Worm (Caenorhabditis elegans) whole organism, mixed stage, embryonic: ENCODE data around the gene Y49F6C.2.

Experiments
- M03D4.4 ChIP-seq: sonication (generic microtip); optimal IDR thresholded peaks from 2 replicates; lab custom pipeline; 2017; ENCODE audit warnings: mild to moderate bottlenecking, missing genetic modification characterization, missing compliant biosample characterization
- ceh-39 ChIP-seq: fragments of 150-350 bp; optimal IDR thresholded peaks from 2 replicates; lab custom pipeline; 2014; ENCODE audit warnings: missing biosample characterization, missing genetic modification characterization
- ceh-43 ChIP-seq: fragments of 200-800 bp; sonication (Bioruptor generic); optimal IDR thresholded peaks from 2 replicates; lab custom pipeline; 2018; ENCODE audit warnings: mild to moderate bottlenecking, missing genetic modification characterization, moderate library complexity, missing compliant biosample characterization
- ceh-83 ChIP-seq: fragments of 200-800 bp; sonication (Bioruptor generic); optimal IDR thresholded peaks from 2 replicates; lab custom pipeline; 2018; ENCODE audit warnings: mild to moderate bottlenecking, missing genetic modification characterization, missing compliant biosample characterization
- cnd-1 ChIP-seq: fragments of 200-800 bp; sonication (Bioruptor generic); optimal IDR thresholded peaks from 2 replicates; lab custom pipeline; 2018; ENCODE audit warnings: mild to moderate bottlenecking, missing genetic modification characterization, missing compliant biosample characterization
- drap-1 ChIP-seq: fragments of 200-800 bp; sonication (Bioruptor generic); optimal IDR thresholded peaks from 3 replicates; lab custom pipeline; 2018; ENCODE audit warnings: mild to moderate bottlenecking, missing genetic modification characterization, missing compliant biosample characterization
- elt-1 ChIP-seq: sonication (generic microtip); optimal IDR thresholded peaks from 2 replicates; lab custom pipeline; 2017; ENCODE audit warnings: missing genetic modification characterization, mild to moderate bottlenecking, missing compliant biosample characterization, antibody characterized with exemption, moderate library complexity, borderline replicate concordance; ENCODE audit not compliant: insufficient read depth
- elt-3 ChIP-seq: fragments of 150-350 bp; optimal IDR thresholded peaks from 2 replicates; lab custom pipeline; 2014; ENCODE audit warnings: missing biosample characterization, missing genetic modification characterization
- flh-1 ChIP-seq: fragments of 200-800 bp; sonication (Bioruptor generic); optimal IDR thresholded peaks from 2 replicates; lab custom pipeline; 2018; ENCODE audit warnings: mild to moderate bottlenecking, missing genetic modification characterization, moderate library complexity, missing compliant biosample characterization
- ham-2 ChIP-seq: fragments of 200-800 bp; sonication (Bioruptor generic); optimal IDR thresholded peaks from 2 replicates; lab custom pipeline; 2018; ENCODE audit warnings: mild to moderate bottlenecking, missing genetic modification characterization, missing compliant biosample characterization
- hlh-1 ChIP-seq: fragments of 150-350 bp; optimal IDR thresholded peaks from 2 replicates; lab custom pipeline; 2014; ENCODE audit warnings: missing biosample characterization, missing genetic modification reagents, missing genetic modification characterization
- lin-13 ChIP-seq: fragments of 150-350 bp; optimal IDR thresholded peaks from 2 replicates; lab custom pipeline; 2014; ENCODE audit warnings: missing biosample characterization, missing genetic modification characterization
- lin-32 ChIP-seq: fragments of 200-800 bp; sonication (Bioruptor generic); optimal IDR thresholded peaks from 2 replicates; lab custom pipeline; 2018; ENCODE audit warnings: mild to moderate bottlenecking, missing genetic modification characterization, missing compliant biosample characterization
- lsy-2 ChIP-seq: fragments of 150-350 bp; optimal IDR thresholded peaks from 2 replicates; lab custom pipeline; 2014; ENCODE audit warnings: missing biosample characterization, missing genetic modification characterization
- mab-5 ChIP-seq: fragments of 150-350 bp; optimal IDR thresholded peaks from 2 replicates; lab custom pipeline; 2014; ENCODE audit warnings: missing biosample characterization, missing genetic modification characterization
- mls-2 ChIP-seq: sonication (generic microtip); optimal IDR thresholded peaks from 2 replicates; lab custom pipeline; 2016; ENCODE audit warnings: mild to moderate bottlenecking, missing genetic modification characterization, moderate library complexity, missing compliant biosample characterization
- nhr-12 ChIP-seq: fragments of 150-350 bp; optimal IDR thresholded peaks from 2 replicates; lab custom pipeline; 2014; ENCODE audit warnings: missing biosample characterization, missing genetic modification characterization
- nhr-2 ChIP-seq: fragments of 150-350 bp; optimal IDR thresholded peaks from 2 replicates; lab custom pipeline; 2014; ENCODE audit warnings: missing biosample characterization, missing genetic modification characterization
- nhr-237 ChIP-seq: fragments of 150-350 bp; optimal IDR thresholded peaks from 2 replicates; lab custom pipeline; 2014; ENCODE audit warnings: missing biosample characterization, missing genetic modification characterization
- nhr-28 ChIP-seq: fragments of 150-350 bp; optimal IDR thresholded peaks from 2 replicates; lab custom pipeline; 2014; ENCODE audit warnings: missing biosample characterization, missing genetic modification characterization
- nhr-76 ChIP-seq: sonication (generic microtip); optimal IDR thresholded peaks from 2 replicates; lab custom pipeline; 2017; ENCODE audit warnings: missing biosample characterization, missing genetic modification characterization
- pha-4 ChIP-seq: fragments of 150-350 bp; optimal IDR thresholded peaks from 2 replicates; lab custom pipeline; 2018; ENCODE audit warnings: missing biosample characterization, missing genetic modification reagents, missing genetic modification characterization
- sem-2 ChIP-seq: fragments of 200-800 bp; sonication (Bioruptor generic); optimal IDR thresholded peaks from 2 replicates; lab custom pipeline; 2018; ENCODE audit warnings: mild to moderate bottlenecking, missing genetic modification characterization, missing compliant biosample characterization
- snpc-4 ChIP-seq: fragments of 150-350 bp; optimal IDR thresholded peaks from 2 replicates; lab custom pipeline; 2014; ENCODE audit warnings: missing biosample characterization, missing genetic modification characterization
- sptf-1 ChIP-seq: sonication (generic microtip); optimal IDR thresholded peaks from 2 replicates; lab custom pipeline; 2017; ENCODE audit warnings: mild to moderate bottlenecking, missing genetic modification characterization, moderate library complexity, missing compliant biosample characterization
- tbx-8 ChIP-seq: fragments of 200-800 bp; sonication (Bioruptor generic); optimal IDR thresholded peaks from 2 replicates; lab custom pipeline; 2018; ENCODE audit warnings: mild to moderate bottlenecking, missing genetic modification characterization, moderate library complexity, missing compliant biosample characterization
- unc-120 ChIP-seq: sonication (generic microtip); optimal IDR thresholded peaks from 2 replicates; lab custom pipeline; 2017; ENCODE audit warnings: missing genetic modification characterization, missing compliant biosample characterization; ENCODE audit not compliant: poor library complexity, severe bottlenecking
- unc-62 ChIP-seq: fragments of 150-350 bp; optimal IDR thresholded peaks from 2 replicates; lab custom pipeline; 2014; ENCODE audit warnings: missing biosample characterization, missing genetic modification reagents, missing genetic modification characterization
- zip-8 ChIP-seq: fragments of 150-350 bp; optimal IDR thresholded peaks from 2 replicates; lab custom pipeline; 2014; ENCODE audit warnings: missing biosample characterization, missing genetic modification characterization
- ztf-11 ChIP-seq: fragments of 150-350 bp; optimal IDR thresholded peaks from 2 replicates; lab custom pipeline; 2014; ENCODE audit warnings: missing biosample characterization, missing genetic modification characterization

Y49F6C.2 gene

DNA sequence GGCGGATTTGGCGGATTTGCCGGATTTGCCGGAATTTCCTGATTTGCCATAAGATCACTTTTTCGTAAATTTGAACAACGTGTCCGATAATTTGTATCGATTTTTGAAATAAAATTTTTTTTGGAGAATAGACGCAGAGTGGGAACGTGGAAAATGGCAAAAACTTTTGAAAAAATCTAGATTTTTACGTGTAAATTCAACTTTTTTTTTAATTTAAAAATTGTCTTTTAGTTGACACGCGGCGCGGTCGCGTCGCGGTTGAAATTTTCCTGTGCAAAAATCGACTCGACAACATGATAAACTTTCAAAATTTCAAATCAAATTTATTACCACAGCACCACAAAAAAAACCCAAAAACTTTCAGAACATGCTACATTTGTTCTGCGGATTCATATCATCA lies 17.1 kb downstream of the Y49F6C.2 start, which contains the start of gene nep-20:
Gene nep-20, minus strand, starts transcription at position 101 of the 400 bp plus-strand sequence.
- TF ChIP-seq nhr-237: no peak
- no peak for TF ChIP-seq ztf-11 (tag; lab: Kevin White, UChicago)
- TF ChIP-seq tbx-8: no peak
- TF ChIP-seq nhr-76 (tag; lab: Kevin White, UChicago): no peak

- TF ChIP-seq sem-2 (GFP tag; lab: Kevin White, UChicago): no peak
- no peak for TF ChIP-seq zip-8 (tag; lab: Kevin White, UChicago)
These were observed 20.8 kb downstream of the Y49F6C.2 start, which contains the start of gene nep-9 for ce11 chrII:3399212-3399611. nep-9 (minus strand) TSS chrII:3399312.

ce11 chrII:3402854-3403253 lies 24.5 kb downstream of the Y49F6C.2 start, which contains the start of gene nep-10:
nep-10 (minus strand) TSS chrII:3402954.
- no peak for TF ChIP-seq nhr-28 (tag; lab: Kevin White, UChicago)
- TF ChIP-seq ceh-43 (GFP tag; lab: Kevin White, UChicago): no peak
- no peak for TF ChIP-seq lin-13
- no peak for TF ChIP-seq sptf-1
- TF ChIP-seq M03D4.4 (tag; lab: Kevin White, UChicago): no peak
- TF ChIP-seq unc-62 (GFP tag; lab: Kevin White, UChicago): no peak
- TF ChIP-seq ztf-11 (tag; lab: Kevin White, UChicago): no peak
- TF ChIP-seq nhr-12 (tag; lab: Kevin White, UChicago): no peak
- no peak for TF ChIP-seq drap-1 (GFP tag; lab: Kevin White, UChicago)
- no peak for TF ChIP-seq nhr-2 (tag; lab: Kevin White, UChicago)
- TF ChIP-seq pha-4: no peak
- TF ChIP-seq snpc-4: no peak
- no peak for TF ChIP-seq mab-5
- no peak for TF ChIP-seq tbx-8
- TF ChIP-seq ceh-83 (GFP tag; lab: Kevin White, UChicago): no peak
- no peak for TF ChIP-seq ham-2 (GFP tag; lab: Kevin White, UChicago)
- no peak for TF ChIP-seq elt-3 (tag; lab: Kevin White, UChicago)
- no peak for TF ChIP-seq sem-2 (GFP tag; lab: Kevin White, UChicago)

- TF ChIP-seq mls-2 (no peak), ceh-43 (GFP tag; lab: Kevin White, UChicago) (no peak), drap-1 (GFP tag; lab: Kevin White, UChicago) (no peak), nhr-76 (tag; lab: Kevin White, UChicago) (no peak), nhr-2 (tag; lab: Kevin White, UChicago) (no peak), unc-62 (GFP tag; lab: Kevin White, UChicago) (no peak), hlh-1 (tag; lab: Kevin White, UChicago) (no peak), ceh-83 (GFP tag; lab: Kevin White, UChicago) (no peak), nhr-28 (tag; lab: Kevin White, UChicago) (no peak), nhr-237 (no peak), lsy-2 (no peak), lin-32 (GFP tag; lab: Kevin White, UChicago) (no peak), cnd-1 (tag; lab: Kevin White, UChicago) (no peak), zip-8 (tag; lab: Kevin White, UChicago) (no peak), pha-4 (no peak), sptf-1 (no peak), ceh-39 (no peak), lin-13 (no peak), flh-1 (GFP tag; lab: Kevin White, UChicago) (no peak)
These were observed 25.2 kb downstream of the Y49F6C.2 start, which contains the start of gene nep-8 for ce11 chrII:3403535-3403934. nep-8 (plus strand) TSS chrII:3403835.

DNA sequence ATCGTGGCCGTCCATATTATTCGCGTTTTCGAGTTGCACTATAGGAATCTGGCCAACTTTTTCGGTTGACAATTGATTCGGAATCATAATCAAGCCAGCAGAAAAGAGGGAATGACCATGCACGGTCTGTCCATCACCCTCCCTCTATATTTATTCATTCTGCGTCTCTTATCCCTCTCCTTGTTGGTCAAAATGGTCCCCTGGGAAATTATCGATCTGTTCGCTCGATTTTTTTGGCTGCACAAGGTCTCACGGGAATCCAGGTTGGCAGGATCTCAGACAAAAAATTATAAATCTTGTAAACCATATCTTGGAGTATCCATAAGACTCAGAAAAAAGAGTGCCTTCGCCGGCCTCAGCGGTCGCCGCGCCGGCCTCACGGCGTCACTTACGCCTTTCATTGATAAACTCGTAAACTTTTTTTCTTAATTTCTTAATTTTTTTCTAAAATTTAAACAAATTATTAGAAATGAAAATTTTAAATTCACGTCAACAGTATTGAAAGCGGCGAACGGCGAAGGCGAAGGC lies 36.1 kb downstream of the Y49F6C.2 start, which contains the start of the genes F18A12.7 and F18A12.2:
Gene F18A12.7, minus strand, starts transcription at position 101 of the 528 bp plus-strand sequence.
Gene F18A12.2, plus strand, starts transcription at position 478 of the 528 bp plus-strand sequence.
- TF ChIP-seq M03D4.4 (tag; lab: Kevin White, UChicago) (no peak), nhr-28 (tag; lab: Kevin White, UChicago) (no peak), unc-120 (tag; lab: Kevin White, UChicago) (no peak), nhr-12 (tag; lab: Kevin White, UChicago) (no peak), zip-8 (tag; lab: Kevin White, UChicago) (no peak), ceh-83 (GFP tag; lab: Kevin White, UChicago) (no peak), ceh-43 (GFP tag; lab: Kevin White, UChicago) (no peak), snpc-4 (no peak), elt-1 (no peak), lsy-2 (no peak), cnd-1 (tag; lab: Kevin White, UChicago) (no peak), nhr-237 (no peak), mab-5 (no peak), ham-2 (GFP tag; lab: Kevin White, UChicago) (no peak)
